Worm (Caenorhabditis elegans) whole organism, mixed stage, embryonic: ENCODE results near the gene D1086.3.
"Not testable (repeated sequence)": the region's sequence is repeated elsewhere in the genome, so short reads cannot be mapped to it uniquely, and the experiment has no call there.

Experiments used
- nhr-2 ChIP-seq: fragments of 150-350 bp; optimal IDR thresholded peaks from 2 replicates; lab custom pipeline; 2014; ENCODE audit warnings: missing biosample characterization, missing genetic modification characterization
- nhr-28 ChIP-seq: fragments of 150-350 bp; optimal IDR thresholded peaks from 2 replicates; lab custom pipeline; 2014; ENCODE audit warnings: missing biosample characterization, missing genetic modification characterization
- sptf-1 ChIP-seq: sonication (generic microtip); optimal IDR thresholded peaks from 2 replicates; lab custom pipeline; 2017; ENCODE audit warnings: mild to moderate bottlenecking, missing genetic modification characterization, moderate library complexity, missing compliant biosample characterization
- tbx-8 ChIP-seq: fragments of 200-800 bp; sonication (Bioruptor generic); optimal IDR thresholded peaks from 2 replicates; lab custom pipeline; 2018; ENCODE audit warnings: mild to moderate bottlenecking, missing genetic modification characterization, moderate library complexity, missing compliant biosample characterization
- unc-39 ChIP-seq: fragments of 150-350 bp; optimal IDR thresholded peaks from 2 replicates; lab custom pipeline; 2014; ENCODE audit warnings: missing biosample characterization, missing genetic modification characterization
- ztf-11 ChIP-seq: fragments of 150-350 bp; optimal IDR thresholded peaks from 2 replicates; lab custom pipeline; 2014; ENCODE audit warnings: missing biosample characterization, missing genetic modification characterization

ce11 chrV:14049274-14049673, 43.3 kb upstream of the D1086.3 start, which contains the start of gene F58D12.1:
- TF ChIP-seq nhr-2 (tag; lab: Kevin White, UChicago); nhr-28 (tag; lab: Kevin White, UChicago); tbx-8 (GFP tag; lab: Kevin White, UChicago); ztf-11 (tag; lab: Kevin White, UChicago); unc-39 (tag; lab: Kevin White, UChicago); sptf-1 (tag; lab: Kevin White, UChicago): not testable (repeated sequence)
